Worm (Caenorhabditis elegans) whole organism, L3 larva: ENCODE data around the gene F43E2.11.
"Not testable (repeated sequence)": the region's sequence is repeated elsewhere in the genome, so short reads cannot be mapped to it uniquely, and the experiment has no call there.

Source experiments
- ZK546.5 ChIP-seq: sonication (generic microtip); optimal IDR thresholded peaks from 2 replicates; lab custom pipeline; 2017; ENCODE audit warnings: missing biosample characterization, missing genetic modification characterization
- ama-1 ChIP-seq: fragments of 150-350 bp; optimal IDR thresholded peaks from 2 replicates; lab custom pipeline; 2018
- ceh-28 ChIP-seq: fragments of 150-350 bp; optimal IDR thresholded peaks from 2 replicates; lab custom pipeline; 2014; ENCODE audit warnings: missing biosample characterization, missing genetic modification reagents, missing genetic modification characterization
- ceh-82 ChIP-seq: fragments of 150-350 bp; optimal IDR thresholded peaks from 2 replicates; lab custom pipeline; 2014; ENCODE audit warnings: missing biosample characterization, missing genetic modification characterization
- ceh-9 ChIP-seq: sonication (generic microtip); optimal IDR thresholded peaks from 2 replicates; lab custom pipeline; 2018; ENCODE audit warnings: missing biosample characterization, missing genetic modification characterization
- daf-12 ChIP-seq: fragments of 150-350 bp; optimal IDR thresholded peaks from 2 replicates; lab custom pipeline; 2014; ENCODE audit warnings: missing biosample characterization, missing genetic modification reagents, missing genetic modification characterization
- egl-27 ChIP-seq: sonication (generic microtip); optimal IDR thresholded peaks from 4 replicates; lab custom pipeline; 2017; ENCODE audit warnings: missing biosample characterization, missing genetic modification reagents, missing genetic modification characterization
- elt-1 ChIP-seq: fragments of 150-350 bp; optimal IDR thresholded peaks from 2 replicates; lab custom pipeline; 2014; ENCODE audit warnings: missing biosample characterization, missing genetic modification characterization
- elt-3 ChIP-seq, 3 experiments: fragments of 150-350 bp in 1 of 3; sonication (generic microtip) in 2 of 3; optimal IDR thresholded peaks; 2 replicates in 2 of 3; 4 replicates in 1 of 3; lab custom pipeline; 2014 to 2017; ENCODE audit warnings: missing biosample characterization in 3 of 3, missing genetic modification characterization in 3 of 3
- fkh-10 ChIP-seq: sonication (generic microtip); optimal IDR thresholded peaks from 2 replicates; lab custom pipeline; 2017; ENCODE audit warnings: missing biosample characterization, missing genetic modification reagents, missing genetic modification characterization
- fkh-2 ChIP-seq: fragments of 150-350 bp; optimal IDR thresholded peaks from 2 replicates; lab custom pipeline; 2014; ENCODE audit warnings: missing biosample characterization, missing genetic modification reagents, missing genetic modification characterization
- hmg-11 ChIP-seq: sonication (generic microtip); optimal IDR thresholded peaks from 2 replicates; lab custom pipeline; 2016; ENCODE audit warnings: missing genetic modification characterization, missing compliant biosample characterization
- jun-1 ChIP-seq: fragments of 150-350 bp; optimal IDR thresholded peaks from 2 replicates; lab custom pipeline; 2014; ENCODE audit warnings: missing biosample characterization, missing genetic modification reagents, missing genetic modification characterization
- lin-15B ChIP-seq: fragments of 150-350 bp; optimal IDR thresholded peaks from 2 replicates; lab custom pipeline; 2014; ENCODE audit warnings: missing biosample characterization, missing genetic modification characterization
- lin-39 ChIP-seq: fragments of 150-350 bp; optimal IDR thresholded peaks from 2 replicates; lab custom pipeline; 2018; ENCODE audit warnings: missing biosample characterization, missing genetic modification reagents, missing genetic modification characterization
- mdl-1 ChIP-seq: fragments of 150-350 bp; optimal IDR thresholded peaks from 2 replicates; lab custom pipeline; 2014; ENCODE audit warnings: missing biosample characterization, missing genetic modification characterization
- mml-1 ChIP-seq: fragments of 150-350 bp; sonication (generic microtip); optimal IDR thresholded peaks from 3 replicates; lab custom pipeline; 2014; ENCODE audit warnings: missing biosample characterization, missing genetic modification characterization
- nhr-11 ChIP-seq: fragments of 150-350 bp; optimal IDR thresholded peaks from 2 replicates; lab custom pipeline; 2014; ENCODE audit warnings: missing biosample characterization, missing genetic modification characterization
- nhr-23 ChIP-seq: fragments of 150-350 bp; optimal IDR thresholded peaks from 2 replicates; lab custom pipeline; 2014; ENCODE audit warnings: missing biosample characterization, missing genetic modification reagents, missing genetic modification characterization
- nhr-237 ChIP-seq: fragments of 150-350 bp; optimal IDR thresholded peaks from 2 replicates; lab custom pipeline; 2014; ENCODE audit warnings: missing biosample characterization, missing genetic modification characterization
- nhr-25 ChIP-seq: sonication (generic microtip); optimal IDR thresholded peaks from 2 replicates; lab custom pipeline; 2017; ENCODE audit warnings: missing biosample characterization, missing genetic modification characterization
- nhr-28 ChIP-seq: fragments of 150-350 bp; optimal IDR thresholded peaks from 2 replicates; lab custom pipeline; 2014; ENCODE audit warnings: missing biosample characterization, missing genetic modification characterization
- nhr-43 ChIP-seq: sonication (generic microtip); optimal IDR thresholded peaks from 2 replicates; lab custom pipeline; 2016; ENCODE audit warnings: mild to moderate bottlenecking, missing genetic modification characterization, missing compliant biosample characterization; ENCODE audit not compliant: poor library complexity, severe bottlenecking
- nhr-67 ChIP-seq: fragments of 150-350 bp; optimal IDR thresholded peaks from 2 replicates; lab custom pipeline; 2014; ENCODE audit warnings: missing biosample characterization, missing genetic modification characterization
- nhr-76 ChIP-seq: fragments of 150-350 bp; sonication (generic microtip); optimal IDR thresholded peaks from 5 replicates; lab custom pipeline; 2014; ENCODE audit warnings: missing biosample characterization, missing genetic modification characterization
- nhr-77 ChIP-seq: fragments of 150-350 bp; optimal IDR thresholded peaks from 2 replicates; lab custom pipeline; 2014; ENCODE audit warnings: missing biosample characterization, missing genetic modification characterization
- pha-4 ChIP-seq: fragments of 150-350 bp; optimal IDR thresholded peaks from 2 replicates; lab custom pipeline; 2014; ENCODE audit warnings: missing biosample characterization, missing genetic modification reagents, missing genetic modification characterization
- pqm-1 ChIP-seq: fragments of 150-350 bp; optimal IDR thresholded peaks from 2 replicates; lab custom pipeline; 2017; ENCODE audit warnings: missing biosample characterization, missing genetic modification characterization, inconsistent platforms
- sea-2 ChIP-seq: fragments of 150-350 bp; sonication (generic microtip); optimal IDR thresholded peaks from 4 replicates; lab custom pipeline; 2014; ENCODE audit warnings: missing biosample characterization, missing genetic modification reagents, missing genetic modification characterization
- snpc-4 ChIP-seq: fragments of 150-350 bp; optimal IDR thresholded peaks from 2 replicates; lab custom pipeline; 2014; ENCODE audit warnings: missing biosample characterization, missing genetic modification characterization
- tbx-2 ChIP-seq: sonication (generic microtip); optimal IDR thresholded peaks from 2 replicates; lab custom pipeline; 2016; ENCODE audit warnings: mild to moderate bottlenecking, missing genetic modification characterization, missing compliant biosample characterization
- unc-39 ChIP-seq: sonication (generic microtip); optimal IDR thresholded peaks from 4 replicates; lab custom pipeline; 2017; ENCODE audit warnings: missing biosample characterization, missing genetic modification characterization
- unc-62 ChIP-seq: fragments of 150-350 bp; sonication (generic microtip); optimal IDR thresholded peaks from 4 replicates; lab custom pipeline; 2014; ENCODE audit warnings: missing biosample characterization, missing genetic modification reagents, missing genetic modification characterization
- ztf-11 ChIP-seq: fragments of 150-350 bp; optimal IDR thresholded peaks from 2 replicates; lab custom pipeline; 2014; ENCODE audit warnings: missing biosample characterization, missing genetic modification characterization

The F43E2.11 gene

ce11 chrII:7370195-7370594, at the start of gene F43E2.11:
F43E2.11 (minus strand) TSS chrII:7370295.
- TF ChIP-seq ceh-9; pha-4 (tag; lab: Kevin White, UChicago); ceh-82 (tag; lab: Kevin White, UChicago): not testable (repeated sequence)

ce11 chrII:7419563-7419962, 49.5 kb upstream of the F43E2.11 start:
- no peak for TF ChIP-seq ceh-82 (tag; lab: Kevin White, UChicago)
- peak; percentile 27 for TF ChIP-seq lin-39
- TF ChIP-seq pqm-1: no peak
- TF ChIP-seq elt-1 (tag; lab: Kevin White, UChicago): no peak
- TF ChIP-seq, all 47 proteins: peak for 1

ce11 chrII:7413764-7414163, 43.7 kb upstream of the F43E2.11 start:
- TF ChIP-seq daf-12 (tag; lab: Kevin White, UChicago) (no peak), fkh-2 (tag; lab: Kevin White, UChicago) (no peak), jun-1 (tag; lab: Kevin White, UChicago) (no peak), ceh-28 (tag; lab: Kevin White, UChicago) (no peak), ztf-11 (tag; lab: Kevin White, UChicago) (no peak), nhr-11 (tag; lab: Kevin White, UChicago) (no peak), nhr-77 (tag; lab: Kevin White, UChicago) (no peak), ama-1 (lab: Kevin White, UChicago) (no peak), unc-39 (no peak), nhr-43 (no peak), mml-1 (tag; lab: Kevin White, UChicago) (no peak), egl-27 (tag; lab: Kevin White, UChicago) (no peak), lin-15B (tag; lab: Kevin White, UChicago) (no peak), elt-1 (tag; lab: Kevin White, UChicago) (no peak), fkh-10 (no peak), mdl-1 (tag; lab: Kevin White, UChicago) (no peak)

ce11 chrII:7413275-7413674, 43.2 kb upstream of the F43E2.11 start:
- TF ChIP-seq nhr-237 (tag; lab: Kevin White, UChicago) (no peak), unc-39 (no peak), nhr-43 (peak; percentile 44), elt-3 (tag; optimal IDR thresholded peaks at IDR 0.05; lab: Kevin White, UChicago) (peak in 2 of 3 experiments; percentile 57 to 83), unc-62 (GFP tag; lab: Kevin White, UChicago) (no peak), nhr-28 (tag; lab: Kevin White, UChicago) (no peak), nhr-23 (tag; lab: Kevin White, UChicago) (peak; percentile 31), fkh-2 (tag; lab: Kevin White, UChicago) (no peak), nhr-11 (tag; lab: Kevin White, UChicago) (no peak), nhr-67 (tag; lab: Kevin White, UChicago) (no peak), nhr-25 (tag; lab: Kevin White, UChicago) (peak; percentile 43), ceh-82 (tag; lab: Kevin White, UChicago) (no peak)

ce11 chrII:7411930-7412329, 41.8 kb upstream of the F43E2.11 start, which contains the start of gene K02A2.5:
K02A2.5 (minus strand) TSS chrII:7412030.
- TF ChIP-seq jun-1 (tag; lab: Kevin White, UChicago) (no peak), ceh-9 (no peak), ZK546.5 (tag; lab: Kevin White, UChicago) (no peak), nhr-67 (tag; lab: Kevin White, UChicago) (no peak), nhr-76 (tag; lab: Kevin White, UChicago) (no peak), daf-12 (tag; lab: Kevin White, UChicago) (no peak), hmg-11 (tag; lab: Kevin White, UChicago) (no peak), sea-2 (GFP tag; lab: Kevin White, UChicago) (no peak), unc-39 (no peak), lin-39 (no peak), snpc-4 (no peak), tbx-2 (tag; lab: Kevin White, UChicago) (no peak), pha-4 (tag; lab: Kevin White, UChicago) (no peak), pqm-1 (no peak), nhr-77 (tag; lab: Kevin White, UChicago) (no peak)
